Fruit fly (Drosophila melanogaster) whole organism, embryonic: ENCODE data around the gene CG33934.

Source experiments
- CG10979 ChIP-seq: fragments of 200-800 bp; sonication (Bioruptor generic); optimal IDR thresholded peaks from 2 replicates; lab custom pipeline; 2018; ENCODE audit warnings: missing biosample characterization, mild to moderate bottlenecking, missing genetic modification characterization, moderate library complexity
- CG6854 ChIP-seq: fragments of 200-800 bp; sonication (Bioruptor generic); optimal IDR thresholded peaks from 3 replicates; lab custom pipeline; 2017; ENCODE audit warnings: missing biosample characterization, mild to moderate bottlenecking, missing genetic modification characterization
- corto ChIP-seq: fragments of 200-800 bp; sonication (Bioruptor generic); optimal IDR thresholded peaks from 2 replicates; lab custom pipeline; 2016; ENCODE audit warnings: missing biosample characterization, mild to moderate bottlenecking, missing genetic modification characterization, moderate library complexity
- h ChIP-seq: fragments of >200 bp; optimal IDR thresholded peaks from 2 replicates; lab custom pipeline; 2017
- z ChIP-seq: fragments of 200-800 bp; sonication (Bioruptor generic); IDR thresholded peaks from 3 replicates; pipeline ENCODE4 v1.3.6; 2022; ENCODE audit warnings: missing biosample characterization, missing genetic modification characterization

dm6 chr3R:19995408-19995807 lies 47.1 kb upstream of the CG33934 start:
- no peak for TF ChIP-seq z
- no peak for TF ChIP-seq CG10979 (tag; lab: Kevin White, UChicago)
- no peak for TF ChIP-seq CG6854 (GFP tag; lab: Kevin White, UChicago)
- no peak for TF ChIP-seq corto (GFP tag; lab: Kevin White, UChicago)
- no peak for TF ChIP-seq h (lab: Kevin White, UChicago)
